Worm (Caenorhabditis elegans) whole organism, L4 larva: ENCODE measurements around the gene T16G12.12.

Source experiments
- dpl-1 ChIP-seq: fragments of 150-350 bp; optimal IDR thresholded peaks from 2 replicates; lab custom pipeline; 2014; ENCODE audit warnings: missing biosample characterization, missing genetic modification reagents, missing genetic modification characterization
- dve-1 ChIP-seq: sonication (generic microtip); optimal IDR thresholded peaks from 2 replicates; lab custom pipeline; 2017; ENCODE audit warnings: antibody characterized with exemption, mild to moderate bottlenecking, missing genetic modification characterization, missing compliant biosample characterization; ENCODE audit not compliant: insufficient read depth
- madf-9 ChIP-seq: fragments of 200-800 bp; sonication (Bioruptor generic); conservative IDR thresholded peaks from 2 replicates; pipeline ENCODE4 v1.3.6; 2022; ENCODE audit warnings: missing genetic modification reagents, missing genetic modification characterization, missing compliant biosample characterization
- nhr-11 ChIP-seq: fragments of 150-350 bp; optimal IDR thresholded peaks from 2 replicates; lab custom pipeline; 2014; ENCODE audit warnings: missing biosample characterization, missing genetic modification characterization
- php-3 ChIP-seq: fragments of 200-800 bp; sonication (Bioruptor generic); IDR thresholded peaks from 2 replicates; pipeline ENCODE4 v1.3.6; 2022; ENCODE audit warnings: missing genetic modification reagents, missing genetic modification characterization, missing compliant biosample characterization

ce11 chrIII:10078151-10078550 is 24.7 kb downstream of the T16G12.12 start, which contains the start of gene T16G12.9:
- no peak for TF ChIP-seq madf-9 (GFP tag; lab: Robert Waterston, UW)
- TF ChIP-seq php-3 (GFP tag; lab: Robert Waterston, UW): no peak
- no peak for TF ChIP-seq dpl-1 (GFP tag; lab: Kevin White, UChicago)
- no peak for TF ChIP-seq nhr-11 (tag; lab: Kevin White, UChicago)
- no peak for TF ChIP-seq dve-1 (tag; lab: Kevin White, UChicago)
